Worm (Caenorhabditis elegans): ENCODE measurements around the gene xbx-1.

DNA sequence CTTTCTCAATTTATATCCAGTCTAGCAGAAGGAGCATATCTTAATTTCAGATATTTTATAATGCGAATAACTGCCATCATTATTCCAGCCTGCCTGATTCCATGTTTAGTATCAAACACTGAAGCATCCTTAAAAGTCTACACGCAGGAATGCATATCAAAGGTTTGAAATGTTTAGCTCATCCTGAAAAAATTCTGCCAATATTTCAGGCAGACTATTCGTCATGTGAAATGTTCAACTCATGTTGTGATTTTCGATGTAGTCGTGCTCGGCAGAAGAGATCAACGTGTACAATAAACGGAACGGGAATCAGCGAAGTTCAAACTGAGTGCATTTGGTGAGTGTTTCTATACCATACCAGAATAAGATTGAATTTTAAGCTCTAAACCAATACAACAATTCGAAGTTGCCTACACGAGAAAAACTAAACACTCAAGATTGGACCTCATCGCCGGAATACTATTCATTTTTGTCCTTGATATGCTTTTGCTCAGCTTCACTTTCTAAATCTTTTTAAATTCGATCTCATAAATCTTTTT lies 19.5 kb downstream of the xbx-1 start, which contains the start of gene T01C3.11:
- TF ChIP-seq pqm-1 (tag; optimal IDR thresholded peaks at IDR 0.05): no peak
- TF ChIP-seq nhr-11 (tag; optimal IDR thresholded peaks at IDR 0.05): no peak

All from whole organism, late embryonic.